Fruit fly (Drosophila melanogaster): ENCODE data around the gene Rbp9.

Rbp9 gene

dm6 chr2L:2905051-2905446, 49.5 kb upstream of the Rbp9 start (continued):
- TF ChIP-seq CG3838 (GFP tag; optimal IDR thresholded peaks at IDR 0.05) (no peak), exex (tag; optimal IDR thresholded peaks at IDR 0.05) (no peak), CG5180 (GFP tag; optimal IDR thresholded peaks at IDR 0.05) (peak; percentile 20), Rx (GFP tag; IDR thresholded peaks at IDR 0.05) (no peak), gro (GFP tag; optimal IDR thresholded peaks at IDR 0.05) (no peak), Kr (GFP tag; optimal IDR thresholded peaks at IDR 0.05) (no peak), CG10431 (GFP tag; optimal IDR thresholded peaks at IDR 0.05) (no peak), zf30C (GFP tag; optimal IDR thresholded peaks at IDR 0.05) (no peak), MESR4 (GFP tag; optimal IDR thresholded peaks at IDR 0.05) (no peak), CG15011 (GFP tag; optimal IDR thresholded peaks at IDR 0.05) (no peak), CG12104 (GFP tag; optimal IDR thresholded peaks at IDR 0.05) (no peak), CG16779 (GFP tag; IDR thresholded peaks at IDR 0.05) (no peak), CG13624 (GFP tag; optimal IDR thresholded peaks at IDR 0.05) (no peak), inv (GFP tag; IDR thresholded peaks at IDR 0.05; ENCODE audit: partially characterized antibody) (no peak), esg (GFP tag; conservative IDR thresholded peaks at IDR 0.05) (peak; percentile 24; the same call in 1 of the 2 replicates), Lim3 (GFP tag; IDR thresholded peaks at IDR 0.05) (no peak), jumu (GFP tag; optimal IDR thresholded peaks at IDR 0.05) (no peak), Ets65A (GFP tag) (no peak), caup (GFP tag; optimal IDR thresholded peaks at IDR 0.05; ENCODE audit: severe bottlenecking) (no peak), dpn (GFP tag; optimal IDR thresholded peaks at IDR 0.05) (peak in 1 of 2 experiments; percentile 33), psq (GFP tag; optimal IDR thresholded peaks at IDR 0.05) (peak; percentile 65), otp (GFP tag; IDR thresholded peaks at IDR 0.05) (no peak), sd (tag; optimal IDR thresholded peaks at IDR 0.05) (peak; percentile 6), wor (GFP tag; IDR thresholded peaks at IDR 0.05) (peak; percentile 45), H15 (GFP tag; IDR thresholded peaks at IDR 0.05) (0 out of 3 replicates have a peak, but pooled peaks have one; percentile 39), B-H1 (GFP tag; IDR thresholded peaks at IDR 0.05) (no peak), run (tag; optimal IDR thresholded peaks at IDR 0.05) (peak; percentile 16), Stat92E (GFP tag; optimal IDR thresholded peaks at IDR 0.05) (no peak), pros (GFP tag; optimal IDR thresholded peaks at IDR 0.05) (no peak), CG4404 (GFP tag; IDR thresholded peaks at IDR 0.05) (no peak), sima (GFP tag; optimal IDR thresholded peaks at IDR 0.05) (no peak), CG14710 (tag; optimal IDR thresholded peaks at IDR 0.05) (no peak), ab (GFP tag; optimal IDR thresholded peaks at IDR 0.05) (no peak), cas (GFP tag; IDR thresholded peaks at IDR 0.05) (no peak), CG7928 (GFP tag; optimal IDR thresholded peaks at IDR 0.05) (no peak), NFAT (GFP tag; IDR thresholded peaks at IDR 0.05) (no peak), CG15601 (tag; optimal IDR thresholded peaks at IDR 0.05) (no peak), ci (GFP tag; IDR thresholded peaks at IDR 0.05) (peak; percentile 74; the same call in 2 of the 3 replicates), bcd (GFP tag; optimal IDR thresholded peaks at IDR 0.05) (no peak), Hsf (GFP tag; optimal IDR thresholded peaks at IDR 0.05) (no peak), MBD-R2 (GFP tag; IDR thresholded peaks at IDR 0.05) (no peak), Jarid2 (GFP tag; optimal IDR thresholded peaks at IDR 0.05) (no peak), nerfin-1 (tag; optimal IDR thresholded peaks at IDR 0.05) (no peak), CG18619 (GFP tag; optimal IDR thresholded peaks at IDR 0.05) (no peak), Dad (GFP tag; optimal IDR thresholded peaks at IDR 0.05) (no peak), maf-S (GFP tag; optimal IDR thresholded peaks at IDR 0.05) (no peak), CG12155 (GFP tag; optimal IDR thresholded peaks at IDR 0.05) (no peak), CG10565 (GFP tag; optimal IDR thresholded peaks at IDR 0.05) (no peak), CG11247 (GFP tag; IDR thresholded peaks at IDR 0.05) (no peak), al (GFP tag; IDR thresholded peaks at IDR 0.05) (no peak), chn (GFP tag; optimal IDR thresholded peaks at IDR 0.05) (no peak), Fer1 (GFP tag; optimal IDR thresholded peaks at IDR 0.05) (peak; percentile 3)

Measured in whole organism, embryonic.